Worm (Caenorhabditis elegans) whole organism, L2 larva: Measurements from ENCODE around the gene C47E8.3.
A peak's percentile ranks its signal among the peaks of the same experiment; 100 is the strongest.

Experiments
- C34F6.9 ChIP-seq: fragments of 150-350 bp; optimal IDR thresholded peaks from 2 replicates; lab custom pipeline; 2014; ENCODE audit warnings: missing biosample characterization, missing genetic modification characterization
- elt-1 ChIP-seq: fragments of 150-350 bp; optimal IDR thresholded peaks from 2 replicates; lab custom pipeline; 2014; ENCODE audit warnings: missing biosample characterization, missing genetic modification characterization
- elt-3 ChIP-seq: sonication (generic microtip); optimal IDR thresholded peaks from 2 replicates; lab custom pipeline; 2017; ENCODE audit warnings: missing biosample characterization, missing genetic modification characterization
- fos-1 ChIP-seq: fragments of 150-350 bp; optimal IDR thresholded peaks from 2 replicates; lab custom pipeline; 2014; ENCODE audit warnings: missing biosample characterization, missing genetic modification characterization
- lin-13 ChIP-seq: fragments of 150-350 bp; optimal IDR thresholded peaks from 2 replicates; lab custom pipeline; 2014; ENCODE audit warnings: missing biosample characterization, missing genetic modification reagents, missing genetic modification characterization
- mdl-1 ChIP-seq, 2 experiments: fragments of 150-350 bp in 1 of 2; sonication (generic microtip) in 1 of 2; optimal IDR thresholded peaks; 2 replicates each; lab custom pipeline; 2017; ENCODE audit warnings: missing biosample characterization in 2 of 2, missing genetic modification characterization in 2 of 2
- nhr-10 ChIP-seq: sonication (generic microtip); optimal IDR thresholded peaks from 2 replicates; lab custom pipeline; 2017; ENCODE audit warnings: missing biosample characterization, missing genetic modification characterization
- nhr-12 ChIP-seq: fragments of 150-350 bp; optimal IDR thresholded peaks from 2 replicates; lab custom pipeline; 2014; ENCODE audit warnings: missing biosample characterization, missing genetic modification characterization
- nhr-23 ChIP-seq: fragments of 150-350 bp; optimal IDR thresholded peaks from 2 replicates; lab custom pipeline; 2014; ENCODE audit warnings: missing biosample characterization, missing genetic modification reagents, missing genetic modification characterization

DNA sequence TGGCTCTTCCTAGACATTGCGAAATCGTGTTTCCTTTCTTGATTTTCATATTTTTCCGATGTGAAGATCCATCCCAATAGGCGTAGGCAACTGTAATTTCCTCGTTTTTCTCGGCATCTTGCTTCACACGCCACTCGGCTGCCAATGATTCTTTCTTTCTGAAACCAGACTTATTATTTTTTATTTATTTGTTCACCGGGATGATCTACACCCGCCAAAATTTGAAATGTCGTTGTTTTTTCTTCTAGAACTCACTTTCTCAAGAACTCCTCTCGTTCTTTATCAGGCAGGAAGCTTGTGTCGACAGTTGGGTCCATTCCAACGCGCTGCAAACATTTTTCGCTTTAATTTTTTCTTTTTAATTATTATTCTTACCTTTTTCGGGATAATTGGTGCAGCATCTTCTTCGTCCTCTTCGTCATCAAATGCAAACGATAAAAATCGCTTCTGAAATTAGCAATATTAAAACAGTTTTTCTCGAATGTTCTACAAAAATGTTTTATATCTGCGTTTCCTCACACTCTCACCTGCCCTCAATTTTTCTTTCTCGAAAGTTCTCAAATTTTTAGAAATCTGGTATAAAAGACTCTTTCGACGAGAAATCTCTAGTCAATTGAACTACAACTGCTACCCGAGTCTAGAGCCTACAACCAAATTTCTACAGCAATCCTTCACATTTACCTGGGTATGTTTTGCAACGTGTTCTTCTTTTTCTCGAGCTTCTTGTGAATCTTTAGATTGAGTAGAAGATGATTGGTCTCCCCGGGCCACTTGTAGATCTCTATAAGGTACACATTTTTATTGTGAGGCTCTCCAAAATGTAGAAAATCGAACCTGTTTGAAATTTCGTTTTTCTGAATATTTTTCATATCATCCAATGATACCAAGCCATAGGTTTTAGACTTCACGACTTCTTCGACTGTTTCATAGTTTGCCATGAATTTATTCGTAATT lies 4.5 kb downstream of the C47E8.3 start, which contains the start of gene hsp-90:
- TF ChIP-seq mdl-1 (tag; optimal IDR thresholded peaks at IDR 0.05; lab: Kevin White, UChicago) = no peak
- TF ChIP-seq nhr-23 = no peak
- TF ChIP-seq nhr-10 (tag; lab: Kevin White, UChicago) = no peak
- no peak for TF ChIP-seq elt-1
- no peak for TF ChIP-seq elt-3
- no peak for TF ChIP-seq nhr-12
- no peak for TF ChIP-seq fos-1 (tag; lab: Kevin White, UChicago)
- TF ChIP-seq C34F6.9 (tag; lab: Kevin White, UChicago) = peak; percentile 55
- TF ChIP-seq lin-13 (GFP tag; lab: Kevin White, UChicago) = no peak
